Comparison of ENCODE assay signal across 1 fruit fly cellular context in genomic region chr3L:20798325-20798846, dm6.
TF ChIP-seq lines count a peak whose summit lies in the region.

Gene CG3698, minus strand, starts transcription at chr3L:20798375.
Gene tzn, plus strand, starts transcription at chr3L:20798645.

TF ChIP-seq in whole organism, embryonic, 481 proteins besides CTCF, POLR2A, EP300 and RAD21 (continued from another document):
- TF ChIP-seq wor (GFP tag; IDR thresholded peaks at IDR 0.05; lab: Robert Waterston, UW) (peak; percentile 75), klu (GFP tag; IDR thresholded peaks at IDR 0.05; lab: Robert Waterston, UW) (peak; percentile 80), CG7928 (GFP tag; optimal IDR thresholded peaks at IDR 0.05; lab: Kevin White, UChicago) (peak; percentile 76), fd64A (GFP tag; optimal IDR thresholded peaks at IDR 0.05; lab: Kevin White, UChicago) (peak; percentile 85), Sry-δ (GFP tag; optimal IDR thresholded peaks at IDR 0.05; lab: Kevin White, UChicago) (peak; percentile 58), tll (GFP tag; optimal IDR thresholded peaks at IDR 0.05; lab: Kevin White, UChicago) (peak in 1 of 2 experiments; percentile 61), CG32532 (GFP tag; IDR thresholded peaks at IDR 0.05; lab: Robert Waterston, UW) (peak; percentile 96), CG32767 (GFP tag; IDR thresholded peaks at IDR 0.05; lab: Robert Waterston, UW) (peak; percentile 75), B-H2 (GFP tag; optimal IDR thresholded peaks at IDR 0.05; lab: Kevin White, UChicago) (peak; percentile 93), corto (GFP tag; optimal IDR thresholded peaks at IDR 0.05; lab: Kevin White, UChicago) (no peak), mam (GFP tag; optimal IDR thresholded peaks at IDR 0.05; lab: Kevin White, UChicago) (peak; percentile 76), CG10366 (GFP tag; IDR thresholded peaks at IDR 0.05; lab: Robert Waterston, UW) (peak; percentile 94), CG7987 (GFP tag; optimal IDR thresholded peaks at IDR 0.05; lab: Kevin White, UChicago) (peak; percentile 99), z (GFP tag; IDR thresholded peaks at IDR 0.05; lab: Robert Waterston, UW) (peak; percentile 55; the same call in 1 of the 3 replicates), CG7372 (GFP tag; IDR thresholded peaks at IDR 0.05; lab: Robert Waterston, UW) (peak; percentile 94), stwl (tag; optimal IDR thresholded peaks at IDR 0.05; lab: Kevin White, UChicago) (peak; percentile 91), sr (GFP tag; IDR thresholded peaks at IDR 0.05; lab: Robert Waterston, UW) (peak; percentile 88), Vsx1 (GFP tag; optimal IDR thresholded peaks at IDR 0.05; lab: Kevin White, UChicago) (no peak), H15 (GFP tag; IDR thresholded peaks at IDR 0.05; lab: Robert Waterston, UW) (peak; percentile 94), ERR (GFP tag; optimal IDR thresholded peaks at IDR 0.05; lab: Kevin White, UChicago) (peak; percentile 46), Opbp (GFP tag; IDR thresholded peaks at IDR 0.05; lab: Robert Waterston, UW; ENCODE audit: partially characterized antibody) (0 out of 3 replicates have a peak, but pooled peaks have one; percentile 9), tx (GFP tag; optimal IDR thresholded peaks at IDR 0.05; lab: Kevin White, UChicago) (peak; percentile 54), cato (GFP tag; optimal IDR thresholded peaks at IDR 0.05; lab: Kevin White, UChicago; ENCODE audit: borderline replicate concordance) (peak; percentile 91), CG15601 (tag; optimal IDR thresholded peaks at IDR 0.05; lab: Kevin White, UChicago) (peak; percentile 92), sqz (GFP tag; optimal IDR thresholded peaks at IDR 0.05; lab: Kevin White, UChicago) (no peak), CG11504 (tag; optimal IDR thresholded peaks at IDR 0.05; lab: Kevin White, UChicago) (no peak), Hmr (GFP tag; optimal IDR thresholded peaks at IDR 0.05; lab: Kevin White, UChicago) (peak; percentile 99), CG17186 (GFP tag; optimal IDR thresholded peaks at IDR 0.05; lab: Kevin White, UChicago) (peak; percentile 85), Xbp1 (GFP tag; optimal IDR thresholded peaks at IDR 0.05; lab: Kevin White, UChicago) (peak; percentile 94), croc (GFP tag; conservative IDR thresholded peaks at IDR 0.05; lab: Robert Waterston, UW) (peak; percentile 85), CG16813 (GFP tag; IDR thresholded peaks at IDR 0.05; lab: Robert Waterston, UW; ENCODE audit: partially characterized antibody) (no peak), Mes4 (GFP tag; optimal IDR thresholded peaks at IDR 0.05; lab: Kevin White, UChicago) (peak; percentile 82), Ravus (GFP tag; IDR thresholded peaks at IDR 0.05; lab: Robert Waterston, UW) (peak; percentile 75), Nf-YC (tag; optimal IDR thresholded peaks at IDR 0.05; lab: Kevin White, UChicago) (peak; percentile 69), CG6765 (GFP tag; optimal IDR thresholded peaks at IDR 0.05; lab: Kevin White, UChicago) (peak; percentile 97), nmo (GFP tag; optimal IDR thresholded peaks at IDR 0.05; lab: Kevin White, UChicago) (peak; percentile 91), BEAF-32 (GFP tag; optimal IDR thresholded peaks at IDR 0.05; lab: Kevin White, UChicago) (peak; percentile 43)
